Worm (Caenorhabditis elegans) whole organism, L4/young adult: ENCODE data around the gene F53A9.9.

Experiments used
- dao-5 ChIP-seq: sonication (generic microtip); optimal IDR thresholded peaks from 2 replicates; lab custom pipeline; 2016; ENCODE audit warnings: missing genotype, missing genetic modification characterization, moderate library complexity, missing compliant biosample characterization
- him-1 ChIP-seq: sonication (generic microtip); optimal IDR thresholded peaks from 2 replicates; lab custom pipeline; 2016; ENCODE audit warnings: missing genotype, missing genetic modification reagents, missing genetic modification characterization, missing compliant biosample characterization

DNA sequence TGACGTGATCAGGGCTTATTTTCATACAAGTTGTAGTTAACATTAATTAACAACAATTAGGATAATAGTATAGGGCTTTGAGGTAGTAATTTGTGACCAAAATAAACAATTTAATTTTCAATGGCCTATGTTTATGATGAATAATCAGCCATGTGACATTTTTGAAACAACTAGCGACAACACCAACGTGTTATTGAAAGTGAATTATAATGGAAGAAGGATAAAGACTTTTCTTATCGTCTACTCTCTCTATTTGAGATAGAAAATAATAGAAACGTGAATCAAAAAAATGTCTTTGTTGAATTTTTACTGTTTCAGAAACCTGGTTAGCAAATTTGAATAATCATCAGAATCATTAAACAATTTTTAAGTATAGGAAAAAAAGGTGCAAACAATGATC is 17.2 kb upstream of the F53A9.9 start:
- no peak for TF ChIP-seq him-1
- TF ChIP-seq dao-5 (tag; lab: Kevin White, UChicago), result no peak
